Fruit fly (Drosophila melanogaster) whole organism, embryonic: ENCODE measurements around the gene CG3909.

Experiments used
- Atf-2 ChIP-seq: fragments of 200-800 bp; sonication (Bioruptor generic); optimal IDR thresholded peaks from 2 replicates; lab custom pipeline; 2016; ENCODE audit warnings: missing biosample characterization, missing genetic modification characterization
- Atf3 ChIP-seq: fragments of 200-800 bp; sonication (Bioruptor generic); optimal IDR thresholded peaks from 3 replicates; lab custom pipeline; 2016; ENCODE audit warnings: missing biosample characterization, missing genetic modification characterization
- C15 ChIP-seq: fragments of 200-800 bp; sonication (Bioruptor generic); IDR thresholded peaks from 3 replicates; pipeline ENCODE4 v1.3.6; 2022; ENCODE audit warnings: missing biosample characterization, missing genetic modification characterization
- CG10147 ChIP-seq: fragments of 200-800 bp; sonication (Bioruptor generic); optimal IDR thresholded peaks from 2 replicates; lab custom pipeline; 2019; ENCODE audit warnings: missing biosample characterization, mild to moderate bottlenecking, missing genetic modification characterization, moderate library complexity
- CG12071 ChIP-seq: fragments of 200-800 bp; sonication (Bioruptor generic); optimal IDR thresholded peaks from 3 replicates; lab custom pipeline; 2018; ENCODE audit warnings: missing biosample characterization, mild to moderate bottlenecking, missing genetic modification characterization
- CG12155 ChIP-seq: fragments of 200-800 bp; sonication (Bioruptor generic); optimal IDR thresholded peaks from 3 replicates; lab custom pipeline; 2016; ENCODE audit warnings: missing biosample characterization, missing genetic modification characterization
- CG12659 ChIP-seq: fragments of 200-800 bp; sonication (Bioruptor generic); optimal IDR thresholded peaks from 3 replicates; lab custom pipeline; 2017; ENCODE audit warnings: mild to moderate bottlenecking, missing biosample characterization, missing genetic modification reagents, missing genetic modification characterization
- CG12769 ChIP-seq: fragments of 200-800 bp; sonication (Bioruptor generic); optimal IDR thresholded peaks from 2 replicates; lab custom pipeline; 2019; ENCODE audit warnings: missing biosample characterization, mild to moderate bottlenecking, missing genetic modification characterization, moderate library complexity
- CG14667 ChIP-seq: fragments of 200-800 bp; sonication (Bioruptor generic); IDR thresholded peaks from 2 replicates; pipeline ENCODE4 v1.3.6; 2022; ENCODE audit warnings: missing biosample characterization, missing genetic modification characterization
- CG14710 ChIP-seq: fragments of 200-800 bp; sonication (Bioruptor generic); optimal IDR thresholded peaks from 3 replicates; lab custom pipeline; 2019; ENCODE audit warnings: missing biosample characterization, mild to moderate bottlenecking, missing genetic modification characterization, moderate library complexity
- CG15073 ChIP-seq: fragments of 200-800 bp; sonication (Bioruptor generic); optimal IDR thresholded peaks from 2 replicates; lab custom pipeline; 2016; ENCODE audit warnings: missing biosample characterization, missing genetic modification characterization
- CG1529 ChIP-seq: fragments of 200-800 bp; sonication (Bioruptor generic); optimal IDR thresholded peaks from 3 replicates; lab custom pipeline; 2018; ENCODE audit warnings: missing biosample characterization, missing genetic modification characterization
- CG17912 ChIP-seq: fragments of 200-800 bp; sonication (Bioruptor generic); optimal IDR thresholded peaks from 2 replicates; lab custom pipeline; 2018; ENCODE audit warnings: missing biosample characterization, mild to moderate bottlenecking, missing genetic modification characterization
- CG2202 ChIP-seq: fragments of 200-800 bp; sonication (Bioruptor generic); optimal IDR thresholded peaks from 2 replicates; lab custom pipeline; 2018; ENCODE audit warnings: missing biosample characterization, mild to moderate bottlenecking, missing genetic modification characterization
- CG3847 ChIP-seq: fragments of 200-800 bp; sonication (Bioruptor generic); IDR thresholded peaks from 2 replicates; pipeline ENCODE4 v1.3.6; 2022; ENCODE audit warnings: missing biosample characterization, missing genetic modification characterization
- CG42726 ChIP-seq: fragments of 200-800 bp; sonication (Bioruptor generic); IDR thresholded peaks from 2 replicates; pipeline ENCODE4 v1.3.6; 2022; ENCODE audit warnings: missing biosample characterization, missing genetic modification characterization; ENCODE audit not compliant: partially characterized antibody
- CG4404 ChIP-seq: fragments of 200-800 bp; sonication (Bioruptor generic); IDR thresholded peaks from 2 replicates; pipeline ENCODE4 v1.3.6; 2022; ENCODE audit warnings: missing biosample characterization, missing genetic modification characterization
- CG5953 ChIP-seq: fragments of 200-800 bp; sonication (Bioruptor generic); IDR thresholded peaks from 2 replicates; pipeline ENCODE4 v1.3.6; 2022; ENCODE audit warnings: missing biosample characterization, missing genetic modification characterization
- CG6272 ChIP-seq: fragments of 200-800 bp; sonication (Bioruptor generic); IDR thresholded peaks from 2 replicates; pipeline ENCODE4 v1.3.6; 2022; ENCODE audit warnings: missing biosample characterization, missing genetic modification characterization
- CG7963 ChIP-seq: fragments of 200-800 bp; sonication (Bioruptor generic); IDR thresholded peaks from 3 replicates; pipeline ENCODE4 v1.3.6; 2022; ENCODE audit warnings: missing biosample characterization, missing genetic modification characterization; ENCODE audit not compliant: partially characterized antibody
- CG8281 ChIP-seq: fragments of 200-800 bp; sonication (Bioruptor generic); optimal IDR thresholded peaks from 2 replicates; lab custom pipeline; 2018; ENCODE audit warnings: missing biosample characterization, mild to moderate bottlenecking, missing genetic modification characterization, moderate library complexity
- Elba2 ChIP-seq: fragments of 200-800 bp; sonication (Bioruptor generic); optimal IDR thresholded peaks from 3 replicates; lab custom pipeline; 2016; ENCODE audit warnings: missing biosample characterization, missing genetic modification characterization
- GATAe ChIP-seq: fragments of 200-800 bp; sonication (Bioruptor generic); conservative IDR thresholded peaks from 2 replicates; pipeline ENCODE4 v1.3.6; 2022; ENCODE audit warnings: missing biosample characterization, missing genetic modification characterization
- NC2β ChIP-seq: fragments of 200-800 bp; sonication (Bioruptor generic); optimal IDR thresholded peaks from 2 replicates; lab custom pipeline; 2016; ENCODE audit warnings: missing biosample characterization, missing genetic modification characterization
- Oli ChIP-seq: fragments of 200-800 bp; sonication (Bioruptor generic); optimal IDR thresholded peaks from 2 replicates; lab custom pipeline; 2018; ENCODE audit warnings: missing biosample characterization, mild to moderate bottlenecking, missing genetic modification characterization, moderate library complexity
- Six4 ChIP-seq: fragments of 200-800 bp; sonication (Bioruptor generic); optimal IDR thresholded peaks from 2 replicates; lab custom pipeline; 2016; ENCODE audit warnings: missing biosample characterization, missing genetic modification characterization
- Sry-δ ChIP-seq: fragments of 200-800 bp; sonication (Bioruptor generic); optimal IDR thresholded peaks from 2 replicates; lab custom pipeline; 2016; ENCODE audit warnings: missing biosample characterization, missing genetic modification characterization
- Stat92E ChIP-seq, 3 experiments: fragments of >200 bp in 2 of 3; fragments of 200-800 bp in 1 of 3; sonication (Bioruptor generic) in 1 of 3; optimal IDR thresholded peaks; 2 replicates each; lab custom pipeline; 2017 to 2019; ENCODE audit warnings: missing biosample characterization in 3 of 3, missing genetic modification characterization in 3 of 3, mild to moderate bottlenecking in 1 of 3, moderate library complexity in 1 of 3
- Xrp1 ChIP-seq: fragments of 200-800 bp; sonication (Bioruptor generic); IDR thresholded peaks from 2 replicates; pipeline ENCODE4 v1.3.6; 2022; ENCODE audit warnings: missing biosample characterization, missing genetic modification characterization
- bowl ChIP-seq: fragments of 200-800 bp; sonication (Bioruptor generic); IDR thresholded peaks from 2 replicates; pipeline ENCODE4 v1.3.6; 2022; ENCODE audit warnings: missing biosample characterization, missing genetic modification characterization
- bsh ChIP-seq, 2 experiments: fragments of 200-800 bp; sonication (Bioruptor generic); optimal IDR thresholded peaks; 2 replicates each; lab custom pipeline; 2017 to 2018; ENCODE audit warnings: mild to moderate bottlenecking in 2 of 2, missing biosample characterization in 2 of 2, missing genetic modification characterization in 2 of 2, moderate library complexity in 1 of 2
- chn ChIP-seq: fragments of 200-800 bp; sonication (Bioruptor generic); optimal IDR thresholded peaks from 2 replicates; lab custom pipeline; 2016; ENCODE audit warnings: missing biosample characterization, missing genetic modification characterization
- disco-r ChIP-seq: fragments of 200-800 bp; sonication (Bioruptor generic); optimal IDR thresholded peaks from 2 replicates; lab custom pipeline; 2016; ENCODE audit warnings: missing biosample characterization, missing genetic modification characterization
- eve ChIP-seq, 2 experiments: fragments of >200 bp; optimal IDR thresholded peaks; 2 replicates each; lab custom pipeline; 2017; ENCODE audit warnings: missing biosample characterization in 2 of 2, missing genetic modification characterization in 2 of 2
- ewg ChIP-seq: fragments of 200-800 bp; sonication (Bioruptor generic); optimal IDR thresholded peaks from 3 replicates; lab custom pipeline; 2017; ENCODE audit warnings: mild to moderate bottlenecking, missing biosample characterization, missing genetic modification reagents, missing genetic modification characterization
- fd102C ChIP-seq: fragments of 200-800 bp; sonication (Bioruptor generic); optimal IDR thresholded peaks from 2 replicates; lab custom pipeline; 2018; ENCODE audit warnings: missing biosample characterization, mild to moderate bottlenecking, missing genetic modification characterization, moderate library complexity
- ftz-f1 ChIP-seq: fragments of 200-800 bp; sonication (Bioruptor generic); optimal IDR thresholded peaks from 2 replicates; lab custom pipeline; 2016; ENCODE audit warnings: missing biosample characterization, missing genetic modification characterization
- insv ChIP-seq, 2 experiments: fragments of 200-800 bp; sonication (Bioruptor generic); optimal IDR thresholded peaks; 3 replicates each; lab custom pipeline; 2016 to 2018; ENCODE audit warnings: missing biosample characterization in 2 of 2, missing genetic modification characterization in 2 of 2
- lbe ChIP-seq: fragments of 200-800 bp; sonication (Bioruptor generic); optimal IDR thresholded peaks from 2 replicates; lab custom pipeline; 2016; ENCODE audit warnings: missing biosample characterization, mild to moderate bottlenecking, missing genetic modification characterization
- lola ChIP-seq, 3 experiments: fragments of >200 bp in 2 of 3; fragments of 200-800 bp in 1 of 3; sonication (Bioruptor generic) in 1 of 3; optimal IDR thresholded peaks; 2 replicates each; lab custom pipeline; 2017 to 2019; ENCODE audit warnings: missing biosample characterization in 3 of 3, missing genetic modification characterization in 3 of 3, mild to moderate bottlenecking in 1 of 3, moderate library complexity in 1 of 3
- pan ChIP-seq, 4 experiments: fragments of >200 bp in 3 of 4; fragments of 200-800 bp in 1 of 4; sonication (Bioruptor generic) in 1 of 4; optimal IDR thresholded peaks in 3 of 4; IDR thresholded peaks in 1 of 4; 2 replicates each; pipeline versions ENCODE4 v1.3.6 to Lab custom; 2017 to 2022; ENCODE audit warnings: missing biosample characterization in 2 of 4, missing genetic modification characterization in 2 of 4, mixed read lengths in 1 of 4
- pb ChIP-seq: fragments of 200-800 bp; sonication (Bioruptor generic); optimal IDR thresholded peaks from 3 replicates; lab custom pipeline; 2016; ENCODE audit warnings: missing biosample characterization, missing genetic modification characterization
- psq ChIP-seq: fragments of 200-800 bp; sonication (Bioruptor generic); optimal IDR thresholded peaks from 2 replicates; lab custom pipeline; 2017; ENCODE audit warnings: missing biosample characterization, missing genetic modification characterization
- row ChIP-seq: fragments of 200-800 bp; sonication (Bioruptor generic); IDR thresholded peaks from 3 replicates; pipeline ENCODE4 v1.3.6; 2022; ENCODE audit warnings: missing biosample characterization, missing genetic modification characterization
- sob ChIP-seq: fragments of 200-800 bp; sonication (Bioruptor generic); IDR thresholded peaks from 2 replicates; pipeline ENCODE4 v1.3.6; 2022; ENCODE audit warnings: missing biosample characterization, missing genetic modification characterization
- tap ChIP-seq: fragments of 200-800 bp; optimal IDR thresholded peaks from 3 replicates; lab custom pipeline; 2019; ENCODE audit warnings: missing biosample characterization, mild to moderate bottlenecking, missing genetic modification characterization, moderate library complexity
- wdn ChIP-seq: fragments of 200-800 bp; sonication (Bioruptor generic); IDR thresholded peaks from 2 replicates; pipeline ENCODE4 v1.3.6; 2022; ENCODE audit warnings: missing biosample characterization, missing genetic modification characterization
- wor ChIP-seq: fragments of 200-800 bp; sonication (Bioruptor generic); IDR thresholded peaks from 2 replicates; pipeline ENCODE4 v1.3.6; 2022; ENCODE audit warnings: missing biosample characterization, missing genetic modification characterization

Gene CG3909

DNA sequence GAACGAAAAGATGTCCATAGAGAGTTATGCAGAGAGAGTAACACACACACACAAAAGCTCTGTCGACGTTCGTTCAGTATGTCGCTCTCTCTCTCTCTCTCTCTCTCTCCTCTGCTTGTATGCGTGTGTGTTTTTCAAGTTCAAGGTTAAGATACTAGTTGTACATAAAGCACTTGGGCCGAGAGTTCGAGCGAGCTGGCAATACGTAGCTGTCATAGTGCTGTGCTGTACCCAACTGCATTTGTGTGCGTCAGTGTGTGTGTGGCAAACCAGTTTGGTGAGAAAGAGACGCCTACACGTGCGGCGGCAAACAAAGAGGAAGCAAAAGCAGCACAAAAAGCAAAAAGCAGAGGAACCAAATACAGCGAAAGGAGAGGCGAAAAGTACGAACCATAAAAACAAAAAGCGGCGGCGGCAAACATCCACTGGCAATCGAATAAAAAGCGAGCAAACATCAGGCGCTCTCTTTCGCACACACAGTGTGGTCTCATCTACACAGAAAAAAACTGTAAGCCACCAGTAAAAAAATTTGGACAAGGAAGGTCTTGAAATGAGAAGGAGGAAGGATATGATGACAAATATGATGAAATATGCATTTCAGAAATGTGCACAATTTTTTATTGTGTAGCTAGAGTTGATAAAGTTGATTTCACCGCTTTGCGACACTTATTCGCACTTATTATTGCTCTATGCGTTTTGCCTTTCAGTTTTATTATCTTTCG, 44.3 kb downstream of the CG3909 start (continued):
- no peak for TF ChIP-seq CG42726 (GFP tag; lab: Robert Waterston, UW)
- peak; percentile 74 for TF ChIP-seq Xrp1
- TF ChIP-seq GATAe (GFP tag; lab: Robert Waterston, UW): 0 out of 2 replicates have a peak, but pooled peaks have one; percentile 8
- no peak for TF ChIP-seq CG15073 (GFP tag; lab: Kevin White, UChicago)
- TF ChIP-seq C15 (GFP tag; lab: Robert Waterston, UW): peak; percentile 59; the same call in 1 of the 3 replicates
- TF ChIP-seq CG12659: peak; percentile 51
- TF ChIP-seq ftz-f1 (GFP tag; lab: Kevin White, UChicago): peak; percentile 99
- TF ChIP-seq Elba2 (GFP tag; lab: Kevin White, UChicago): no peak
- TF ChIP-seq CG14710 (tag; lab: Kevin White, UChicago): peak; percentile 7
- TF ChIP-seq lbe (GFP tag; lab: Kevin White, UChicago): peak; percentile 82
- peak; percentile 80 for TF ChIP-seq psq (GFP tag; lab: Kevin White, UChicago)
- peak; percentile 28; the same call in 1 of the 2 replicates for TF ChIP-seq CG4404 (GFP tag; lab: Robert Waterston, UW)
- TF ChIP-seq wor: 0 out of 2 replicates have a peak, but pooled peaks have one; percentile 25
- TF ChIP-seq Sry-δ: peak; percentile 27
- no peak for TF ChIP-seq fd102C (GFP tag; lab: Kevin White, UChicago)
- peak; percentile 12 for TF ChIP-seq CG10147 (GFP tag; lab: Kevin White, UChicago)
- TF ChIP-seq pb (GFP tag; lab: Kevin White, UChicago): peak; percentile 41
- no peak for TF ChIP-seq CG8281 (tag; lab: Kevin White, UChicago)
- no peak for TF ChIP-seq CG2202 (tag; lab: Kevin White, UChicago)
- no peak for TF ChIP-seq insv (GFP tag; optimal IDR thresholded peaks at IDR 0.05; lab: Kevin White, UChicago)
- TF ChIP-seq sob (GFP tag; lab: Robert Waterston, UW): peak; percentile 55; the same call in 1 of the 2 replicates
- peak; percentile 57 for TF ChIP-seq Six4 (GFP tag; lab: Kevin White, UChicago)
- 0 out of 2 replicates have a peak, but pooled peaks have one; percentile 10 for TF ChIP-seq wdn (GFP tag; lab: Robert Waterston, UW)
- peak; percentile 59 to 78 for TF ChIP-seq bsh (GFP tag; optimal IDR thresholded peaks at IDR 0.05; lab: Kevin White, UChicago)
- TF ChIP-seq Stat92E (GFP tag; optimal IDR thresholded peaks at IDR 0.05; lab: Kevin White, UChicago): no peak
- peak; percentile 61 for TF ChIP-seq CG12155 (GFP tag; lab: Kevin White, UChicago)
- TF ChIP-seq disco-r (GFP tag; lab: Kevin White, UChicago): peak; percentile 39
- no peak for TF ChIP-seq CG7963 (GFP tag; lab: Robert Waterston, UW)
- TF ChIP-seq CG12071 (GFP tag; lab: Kevin White, UChicago): peak; percentile 13
- peak; percentile 51 for TF ChIP-seq CG3847 (GFP tag; lab: Robert Waterston, UW)
- peak; percentile 66 for TF ChIP-seq row
- TF ChIP-seq CG6272 (GFP tag; lab: Robert Waterston, UW): 0 out of 2 replicates have a peak, but pooled peaks have one; percentile 33
- TF ChIP-seq CG17912 (GFP tag; lab: Kevin White, UChicago): no peak
- TF ChIP-seq ewg (GFP tag; lab: Kevin White, UChicago): peak; percentile 26
- peak in 1 of 2 experiments; percentile 86 for TF ChIP-seq eve (GFP tag; optimal IDR thresholded peaks at IDR 0.05; lab: Kevin White, UChicago)
- peak; percentile 8 for TF ChIP-seq NC2β (GFP tag; lab: Kevin White, UChicago)
- peak; percentile 61; the same call in 1 of the 2 replicates for TF ChIP-seq CG5953 (GFP tag; lab: Robert Waterston, UW)
- no peak for TF ChIP-seq lola (GFP tag; optimal IDR thresholded peaks at IDR 0.05; lab: Kevin White, UChicago)
- TF ChIP-seq Atf-2 (GFP tag; lab: Kevin White, UChicago): peak; percentile 47
- TF ChIP-seq chn (GFP tag; lab: Kevin White, UChicago): peak; percentile 52
- TF ChIP-seq CG14667: peak; percentile 56
- peak; percentile 34 for TF ChIP-seq CG12769 (tag; lab: Kevin White, UChicago)
- TF ChIP-seq pan (optimal IDR thresholded peaks at IDR 0.05; lab: Kevin White, UChicago): no peak
- TF ChIP-seq pan (GFP tag; optimal IDR thresholded peaks at IDR 0.05 in 1 of 2, IDR thresholded peaks at IDR 0.05 in 1 of 2): peak in 1 of 2 experiments; percentile 74
- TF ChIP-seq bowl: no peak
- peak; percentile 6 for TF ChIP-seq Atf3 (GFP tag; lab: Kevin White, UChicago)
- peak; percentile 53 for TF ChIP-seq Oli (tag; lab: Kevin White, UChicago)
- TF ChIP-seq tap (tag; lab: Kevin White, UChicago): no peak
- no peak for TF ChIP-seq CG1529 (GFP tag; lab: Kevin White, UChicago)
